Worm (Caenorhabditis elegans): ENCODE data around the gene T25F10.3.

- TF ChIP-seq hlh-30 (tag; optimal IDR thresholded peaks at IDR 0.05; ENCODE audit: insufficient read depth) (no peak), ceh-45 (GFP tag; IDR thresholded peaks at IDR 0.05) (no peak), ama-1 (optimal IDR thresholded peaks at IDR 0.05) (no peak), ceh-9 (tag; optimal IDR thresholded peaks at IDR 0.05) (no peak), gmeb-2 (tag; optimal IDR thresholded peaks at IDR 0.05) (no peak), pqm-1 (tag; optimal IDR thresholded peaks at IDR 0.05) (no peak), ceh-30 (tag; optimal IDR thresholded peaks at IDR 0.05) (no peak), unc-3 (GFP tag; conservative IDR thresholded peaks at IDR 0.05) (no peak), unc-3 (tag; optimal IDR thresholded peaks at IDR 0.05) (no peak)
These were observed 30.8 kb downstream of the T25F10.3 start, which contains the start of gene srh-28 for ce11 chrV:6775708-6776107.
